Worm (Caenorhabditis elegans) whole organism, midembryonic: ENCODE measurements around the gene unc-30.

Experiments
- T22C8.4 ChIP-seq: fragments of 200-800 bp; sonication (Bioruptor generic); IDR thresholded peaks from 2 replicates; pipeline ENCODE4 v1.3.6; 2022; ENCODE audit warnings: missing genetic modification characterization, missing compliant biosample characterization
- cog-1 ChIP-seq: sonication (generic microtip); optimal IDR thresholded peaks from 2 replicates; lab custom pipeline; 2016; ENCODE audit warnings: missing genetic modification characterization, missing compliant biosample characterization
- flt-1 ChIP-seq: fragments of 200-800 bp; sonication (Bioruptor generic); IDR thresholded peaks from 2 replicates; pipeline ENCODE4 v1.3.6; 2022; ENCODE audit warnings: missing genetic modification characterization, missing compliant biosample characterization
- klf-2 ChIP-seq: fragments of 200-800 bp; sonication (Bioruptor generic); conservative IDR thresholded peaks from 2 replicates; pipeline ENCODE4 v1.3.6; 2022; ENCODE audit warnings: missing genetic modification reagents, missing genetic modification characterization, missing compliant biosample characterization
- med-1 ChIP-seq: sonication (generic microtip); optimal IDR thresholded peaks from 2 replicates; lab custom pipeline; 2017; ENCODE audit warnings: missing genetic modification characterization, mild to moderate bottlenecking, missing compliant biosample characterization, antibody characterized with exemption, missing genetic modification reagents; ENCODE audit not compliant: insufficient read depth
- ref-1 ChIP-seq: fragments of 200-800 bp; sonication (Bioruptor generic); conservative IDR thresholded peaks from 2 replicates; pipeline ENCODE4 v1.3.6; 2022; ENCODE audit warnings: missing genetic modification reagents, missing genetic modification characterization, missing compliant biosample characterization
- tab-1 ChIP-seq: fragments of 200-800 bp; sonication (Bioruptor generic); IDR thresholded peaks from 2 replicates; pipeline ENCODE4 v1.3.6; 2022; ENCODE audit warnings: missing genetic modification characterization, missing compliant biosample characterization
- ztf-23 ChIP-seq: fragments of 200-800 bp; sonication (Bioruptor generic); IDR thresholded peaks from 2 replicates; pipeline ENCODE4 v1.3.6; 2022; ENCODE audit warnings: missing genetic modification reagents, missing genetic modification characterization, missing compliant biosample characterization
- ztf-29 ChIP-seq: fragments of 200-800 bp; sonication (Bioruptor generic); IDR thresholded peaks from 2 replicates; pipeline ENCODE4 v1.3.6; 2022; ENCODE audit warnings: missing genetic modification reagents, missing genetic modification characterization, missing compliant biosample characterization

ce11 chrIV:13082836-13083763 is 35.7 kb upstream of the unc-30 start:
- TF ChIP-seq ref-1 (no peak), tab-1 (no peak), flt-1 (no peak), ztf-29 (GFP tag; lab: Robert Waterston, UW) (no peak), cog-1 (no peak), med-1 (GFP tag; lab: Kevin White, UChicago) (no peak), ztf-23 (no peak), T22C8.4 (GFP tag; lab: Robert Waterston, UW) (no peak), klf-2 (GFP tag; lab: Robert Waterston, UW) (no peak)
